Worm (Caenorhabditis elegans) whole organism, L4 larva: ENCODE data around the gene C17H11.1.
"Not testable (repeated sequence)": the region's sequence is repeated elsewhere in the genome, so short reads cannot be mapped to it uniquely, and the experiment has no call there.

ENCODE experiments used
- D1046.2 ChIP-seq: fragments of 200-800 bp; sonication (Bioruptor generic); IDR thresholded peaks from 2 replicates; pipeline ENCODE4 v1.3.6; 2022; ENCODE audit warnings: missing genetic modification characterization, missing compliant biosample characterization
- F10B5.3 ChIP-seq: sonication (generic microtip); optimal IDR thresholded peaks from 2 replicates; lab custom pipeline; 2016; ENCODE audit warnings: mild to moderate bottlenecking, missing genetic modification characterization, missing compliant biosample characterization
- F26F4.8 ChIP-seq: fragments of 200-800 bp; sonication (Bioruptor generic); conservative IDR thresholded peaks from 2 replicates; pipeline ENCODE4 v1.3.6; 2022; ENCODE audit warnings: missing genetic modification characterization, missing compliant biosample characterization
- F37D6.2 ChIP-seq: sonication (generic microtip); optimal IDR thresholded peaks from 2 replicates; lab custom pipeline; 2016; ENCODE audit warnings: mild to moderate bottlenecking, missing genetic modification characterization, missing compliant biosample characterization
- F49E8.2 ChIP-seq: sonication (generic microtip); optimal IDR thresholded peaks from 2 replicates; lab custom pipeline; 2016; ENCODE audit warnings: missing compliant biosample characterization, mild to moderate bottlenecking, missing genetic modification characterization, borderline replicate concordance
- T20F7.1 ChIP-seq: fragments of 200-800 bp; sonication (Bioruptor generic); optimal IDR thresholded peaks from 2 replicates; lab custom pipeline; 2018; ENCODE audit warnings: mild to moderate bottlenecking, missing genetic modification characterization, missing compliant biosample characterization
- T26A8.4 ChIP-seq: fragments of 200-800 bp; sonication (Bioruptor generic); IDR thresholded peaks from 2 replicates; pipeline ENCODE4 v1.3.6; 2022; ENCODE audit warnings: missing genetic modification characterization, missing compliant biosample characterization
- Y105C5A.15 ChIP-seq: fragments of 200-800 bp; sonication (Bioruptor generic); IDR thresholded peaks from 2 replicates; pipeline ENCODE4 v1.3.6; 2022; ENCODE audit warnings: missing genetic modification characterization, missing compliant biosample characterization
- aly-2 ChIP-seq: sonication (generic microtip); optimal IDR thresholded peaks from 2 replicates; lab custom pipeline; 2018; ENCODE audit warnings: missing biosample characterization, missing genetic modification characterization
- ama-1 ChIP-seq: fragments of 150-350 bp; optimal IDR thresholded peaks from 2 replicates; lab custom pipeline; 2014; ENCODE audit warnings: inconsistent platforms, mixed read lengths
- ctbp-1 ChIP-seq: fragments of 200-800 bp; sonication (Bioruptor generic); IDR thresholded peaks from 2 replicates; pipeline ENCODE4 v1.3.6; 2022; ENCODE audit warnings: missing genetic modification reagents, missing genetic modification characterization, missing compliant biosample characterization
- daf-16 ChIP-seq, 3 experiments: sonication (generic microtip); optimal IDR thresholded peaks; 2 replicates each; lab custom pipeline; 2016 to 2017; ENCODE audit warnings: missing genetic modification characterization in 3 of 3, missing genetic modification reagents in 3 of 3, mild to moderate bottlenecking in 2 of 3, missing compliant biosample characterization in 2 of 3, missing biosample characterization in 1 of 3, moderate library complexity in 1 of 3
- dmd-6 ChIP-seq: fragments of 200-800 bp; sonication (Bioruptor generic); IDR thresholded peaks from 2 replicates; pipeline ENCODE4 v1.3.6; 2022; ENCODE audit warnings: missing genetic modification reagents, missing genetic modification characterization, missing compliant biosample characterization
- dmd-8 ChIP-seq: fragments of 200-800 bp; sonication (Bioruptor generic); IDR thresholded peaks from 2 replicates; pipeline ENCODE4 v1.3.6; 2022; ENCODE audit warnings: missing genetic modification characterization, missing compliant biosample characterization
- dmd-9 ChIP-seq: fragments of 200-800 bp; sonication (Bioruptor generic); IDR thresholded peaks from 2 replicates; pipeline ENCODE4 v1.3.6; 2022; ENCODE audit warnings: missing genetic modification reagents, missing genetic modification characterization, missing compliant biosample characterization
- duxl-1 ChIP-seq: sonication (generic microtip); optimal IDR thresholded peaks from 2 replicates; lab custom pipeline; 2016; ENCODE audit warnings: mild to moderate bottlenecking, missing genetic modification characterization, moderate library complexity, missing compliant biosample characterization; ENCODE audit not compliant: poor library complexity
- dve-1 ChIP-seq: sonication (generic microtip); optimal IDR thresholded peaks from 2 replicates; lab custom pipeline; 2017; ENCODE audit warnings: antibody characterized with exemption, mild to moderate bottlenecking, missing genetic modification characterization, missing compliant biosample characterization; ENCODE audit not compliant: insufficient read depth
- egl-43 ChIP-seq: fragments of 200-800 bp; sonication (Bioruptor generic); IDR thresholded peaks from 2 replicates; pipeline ENCODE4 v1.3.6; 2022; ENCODE audit warnings: missing genetic modification reagents, missing genetic modification characterization, missing compliant biosample characterization
- fos-1 ChIP-seq: fragments of 150-350 bp; optimal IDR thresholded peaks from 2 replicates; lab custom pipeline; 2014; ENCODE audit warnings: missing biosample characterization, missing genetic modification characterization
- hlh-11 ChIP-seq: fragments of 200-800 bp; sonication (Bioruptor generic); optimal IDR thresholded peaks from 2 replicates; lab custom pipeline; 2018; ENCODE audit warnings: mild to moderate bottlenecking, missing genetic modification characterization, missing compliant biosample characterization
- hlh-30 ChIP-seq: sonication (generic microtip); optimal IDR thresholded peaks from 2 replicates; lab custom pipeline; 2017; ENCODE audit warnings: antibody characterized with exemption, mild to moderate bottlenecking, missing genetic modification characterization, missing compliant biosample characterization; ENCODE audit not compliant: insufficient read depth
- jun-1 ChIP-seq: fragments of 150-350 bp; optimal IDR thresholded peaks from 2 replicates; lab custom pipeline; 2014; ENCODE audit warnings: missing biosample characterization, missing genetic modification reagents, missing genetic modification characterization
- lim-7 ChIP-seq: fragments of 200-800 bp; sonication (Bioruptor generic); IDR thresholded peaks from 2 replicates; pipeline ENCODE4 v1.3.6; 2022; ENCODE audit warnings: missing genetic modification characterization, missing compliant biosample characterization
- lin-13 ChIP-seq: fragments of 150-350 bp; optimal IDR thresholded peaks from 2 replicates; lab custom pipeline; 2014; ENCODE audit warnings: missing biosample characterization, missing genetic modification reagents, missing genetic modification characterization
- lin-29 ChIP-seq: fragments of 200-800 bp; sonication (Bioruptor generic); IDR thresholded peaks from 2 replicates; pipeline ENCODE4 v1.3.6; 2022; ENCODE audit warnings: missing genetic modification reagents, missing genetic modification characterization, missing compliant biosample characterization
- lir-3 ChIP-seq: sonication (generic microtip); optimal IDR thresholded peaks from 2 replicates; lab custom pipeline; 2016; ENCODE audit warnings: mild to moderate bottlenecking, missing genetic modification characterization, missing compliant biosample characterization
- madf-5 ChIP-seq, 2 experiments: fragments of 200-800 bp; sonication (Bioruptor generic); IDR thresholded peaks; 2 replicates each; pipeline ENCODE4 v1.3.6; 2022; ENCODE audit warnings: missing compliant biosample characterization in 2 of 2, missing genetic modification characterization in 2 of 2
- madf-9 ChIP-seq: fragments of 200-800 bp; sonication (Bioruptor generic); conservative IDR thresholded peaks from 2 replicates; pipeline ENCODE4 v1.3.6; 2022; ENCODE audit warnings: missing genetic modification reagents, missing genetic modification characterization, missing compliant biosample characterization
- mes-2 ChIP-seq: sonication (generic microtip); optimal IDR thresholded peaks from 2 replicates; lab custom pipeline; 2016; ENCODE audit warnings: missing genotype, mild to moderate bottlenecking, missing genetic modification characterization, missing compliant biosample characterization; ENCODE audit not compliant: poor library complexity, severe bottlenecking
- nhr-11 ChIP-seq: fragments of 150-350 bp; optimal IDR thresholded peaks from 2 replicates; lab custom pipeline; 2014; ENCODE audit warnings: missing biosample characterization, missing genetic modification characterization
- nhr-28 ChIP-seq: fragments of 150-350 bp; optimal IDR thresholded peaks from 2 replicates; lab custom pipeline; 2014; ENCODE audit warnings: missing biosample characterization, missing genetic modification characterization
- pha-4 ChIP-seq, 2 experiments: fragments of 150-350 bp in 1 of 2; fragments of 200-800 bp in 1 of 2; sonication (Bioruptor generic) in 1 of 2; IDR thresholded peaks in 1 of 2; optimal IDR thresholded peaks in 1 of 2; 2 replicates each; pipeline versions ENCODE4 v1.3.6 to Lab custom; 2014 to 2022; ENCODE audit warnings: missing genetic modification characterization in 2 of 2, missing genetic modification reagents in 2 of 2, missing biosample characterization in 1 of 2, missing compliant biosample characterization in 1 of 2
- pqm-1 ChIP-seq: sonication (generic microtip); optimal IDR thresholded peaks from 2 replicates; lab custom pipeline; 2017; ENCODE audit warnings: missing biosample characterization, missing genetic modification characterization
- saeg-2 ChIP-seq: fragments of 200-800 bp; sonication (Bioruptor generic); IDR thresholded peaks from 2 replicates; pipeline ENCODE4 v1.3.6; 2022; ENCODE audit warnings: missing genetic modification reagents, missing genetic modification characterization, missing compliant biosample characterization
- sdz-12 ChIP-seq: fragments of 200-800 bp; sonication (Bioruptor generic); optimal IDR thresholded peaks from 2 replicates; lab custom pipeline; 2018; ENCODE audit warnings: mild to moderate bottlenecking, missing genetic modification characterization, missing compliant biosample characterization
- set-16 ChIP-seq: fragments of 200-800 bp; sonication (Bioruptor generic); IDR thresholded peaks from 2 replicates; pipeline ENCODE4 v1.3.6; 2022; ENCODE audit warnings: missing genetic modification reagents, missing genetic modification characterization, missing compliant biosample characterization
- unc-62 ChIP-seq, 3 experiments: fragments of 150-350 bp in 1 of 3; sonication (generic microtip); optimal IDR thresholded peaks in 2 of 3; peaks in 1 of 3; 1 replicate in 1 of 3; 2 replicates in 2 of 3; lab custom pipeline; 2014 to 2017; ENCODE audit warnings: missing biosample characterization in 3 of 3, missing genetic modification characterization in 3 of 3, missing genetic modification reagents in 3 of 3, missing genotype in 1 of 3
- zfp-3 ChIP-seq: fragments of 200-800 bp; sonication (Bioruptor generic); conservative IDR thresholded peaks from 2 replicates; pipeline ENCODE4 v1.3.6; 2022; ENCODE audit warnings: missing genetic modification reagents, missing genetic modification characterization, missing compliant biosample characterization

Gene C17H11.1

DNA sequence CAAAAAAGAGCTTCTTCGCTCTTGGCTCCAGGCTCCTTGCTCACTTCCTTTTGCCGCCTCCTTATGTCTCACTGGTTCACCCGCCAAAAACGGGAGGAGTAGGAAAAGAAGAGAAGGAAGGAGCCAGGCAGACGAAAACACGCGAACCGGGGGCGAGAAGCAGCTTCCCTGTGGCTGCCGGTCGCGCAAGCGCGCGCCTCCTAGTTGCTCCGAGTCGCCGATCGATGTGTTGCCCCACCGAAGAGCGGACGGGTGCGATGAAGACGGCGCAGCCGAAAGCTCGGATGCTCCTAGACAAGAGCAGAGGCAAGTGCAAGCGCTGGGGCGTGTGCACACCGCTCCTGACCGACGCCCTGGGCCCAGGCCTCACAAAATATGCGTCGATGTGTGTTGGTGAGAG, 10.2 kb upstream of the C17H11.1 start (continued):
- TF ChIP-seq F49E8.2 (no peak), lir-3 (tag; lab: Kevin White, UChicago) (peak; percentile 4), lin-29 (0 out of 2 replicates have a peak, but pooled peaks have one; percentile 22), ctbp-1 (peak; percentile 74)

DNA sequence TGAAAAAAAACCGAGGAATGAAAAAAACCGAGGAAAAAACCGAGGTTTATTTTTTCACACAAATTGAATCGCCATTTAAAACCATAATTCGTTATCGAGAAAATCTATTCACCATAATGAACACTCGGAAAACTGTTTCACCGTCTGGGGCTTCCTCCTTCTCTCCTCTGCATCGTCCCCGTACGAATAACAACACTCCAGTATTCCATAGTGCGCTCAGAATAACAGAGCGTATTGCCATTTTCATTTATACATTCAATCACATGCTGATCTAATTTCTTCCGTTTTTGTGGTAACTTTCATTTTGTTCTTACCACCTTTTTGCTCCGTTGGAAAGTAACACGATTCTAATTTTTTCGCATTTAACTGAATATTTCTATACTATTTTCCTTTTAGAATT, 4.2 kb upstream of the C17H11.1 start, which contains the start of gene C17H11.2:
C17H11.2 (plus strand) TSS at position 397 of the 400 bp plus-strand sequence.
- TF ChIP-seq ama-1 (lab: Kevin White, UChicago) (no peak), nhr-28 (tag; lab: Kevin White, UChicago) (peak; percentile 46), sdz-12 (no peak), duxl-1 (tag; lab: Kevin White, UChicago) (no peak), unc-62 (GFP tag; optimal IDR thresholded peaks at IDR 0.05 in 1 of 2; lab: Kevin White, UChicago) (peak in 1 of 2 experiments; percentile 94), unc-62 (tag; optimal IDR thresholded peaks at IDR 0.05; lab: Kevin White, UChicago) (no peak), T20F7.1 (GFP tag; lab: Kevin White, UChicago) (peak; percentile 72), T26A8.4 (no peak), dve-1 (tag; lab: Kevin White, UChicago) (peak; percentile 46), pqm-1 (tag; lab: Kevin White, UChicago) (peak; percentile 5), dmd-6 (GFP tag; lab: Robert Waterston, UW) (no peak), aly-2 (tag; lab: Kevin White, UChicago) (no peak), lin-13 (GFP tag; lab: Kevin White, UChicago) (no peak), nhr-11 (tag; lab: Kevin White, UChicago) (no peak), jun-1 (tag; lab: Kevin White, UChicago) (no peak), mes-2 (tag; lab: Kevin White, UChicago) (peak; percentile 48), F10B5.3 (tag; lab: Kevin White, UChicago) (no peak), daf-16 (GFP tag; optimal IDR thresholded peaks at IDR 0.05; lab: Kevin White, UChicago) (no peak), daf-16 (tag; optimal IDR thresholded peaks at IDR 0.05; lab: Kevin White, UChicago) (peak; percentile 63), fos-1 (no peak), madf-9 (GFP tag; lab: Robert Waterston, UW) (no peak), dmd-9 (GFP tag; lab: Robert Waterston, UW) (no peak), hlh-30 (tag; lab: Kevin White, UChicago) (peak; percentile 66), zfp-3 (GFP tag; lab: Robert Waterston, UW) (no peak), hlh-11 (tag; lab: Kevin White, UChicago) (peak; percentile 8), F37D6.2 (tag; lab: Kevin White, UChicago) (no peak), lin-29 (no peak)

DNA sequence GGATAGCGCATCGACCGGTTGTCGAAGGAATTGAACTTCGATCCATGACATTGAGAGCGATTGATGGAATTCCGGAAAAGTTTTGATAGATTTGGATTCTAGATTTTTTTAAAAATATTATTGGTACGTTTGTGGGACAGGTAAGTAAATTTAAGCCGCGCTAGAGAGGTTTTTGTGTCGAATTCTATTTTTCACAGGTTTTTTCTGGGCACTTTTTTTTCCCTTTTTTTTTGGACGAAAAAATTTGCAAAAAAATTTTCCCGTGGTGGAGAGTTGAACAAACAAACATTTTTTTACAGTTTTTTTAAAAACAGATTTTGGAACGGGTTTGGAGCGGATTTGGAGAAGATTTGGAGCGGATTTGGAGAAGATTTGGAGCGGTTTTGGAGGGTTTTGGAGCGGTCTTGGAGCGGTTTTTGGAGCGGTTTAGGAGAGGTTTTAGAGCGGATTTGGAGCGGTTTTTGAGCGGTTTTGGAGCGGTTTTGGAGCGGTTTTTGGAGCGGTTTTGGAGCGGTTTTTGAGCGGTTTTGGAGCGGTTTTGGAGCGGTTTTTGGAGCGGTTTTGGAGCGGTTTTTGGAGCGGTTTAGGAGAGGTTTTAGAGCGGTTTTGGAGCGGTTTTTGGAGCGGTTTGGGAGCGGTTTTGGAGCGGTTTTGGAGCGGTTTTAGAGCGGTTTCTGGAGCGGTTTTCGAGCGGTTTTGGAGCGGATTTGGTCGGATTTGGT, 8.0 kb downstream of the C17H11.1 start, which contains the start of gene C17H11.4:
C17H11.4 (minus strand) TSS at position 51 of the 722 bp plus-strand sequence.
- TF ChIP-seq dmd-8: peak; percentile 62; the same call in 1 of the 2 replicates
- TF ChIP-seq Y105C5A.15: peak; percentile 72; the same call in 1 of the 2 replicates
- peak; percentile 40; the same call in 1 of the 2 replicates for TF ChIP-seq pha-4 (GFP tag; IDR thresholded peaks at IDR 0.05; lab: Robert Waterston, UW)
- TF ChIP-seq pha-4 (tag; optimal IDR thresholded peaks at IDR 0.05; lab: Kevin White, UChicago): not testable (repeated sequence)
- TF ChIP-seq lim-7 (GFP tag; lab: Robert Waterston, UW): 0 out of 2 replicates have a peak, but pooled peaks have one; percentile 11
- 0 out of 4 replicates have a peak, but pooled peaks of 1 of the 2 experiments have one; percentile 16 for TF ChIP-seq madf-5 (GFP tag; IDR thresholded peaks at IDR 0.05; lab: Robert Waterston, UW)
- 0 out of 2 replicates have a peak, but pooled peaks have one; percentile 53 for TF ChIP-seq dmd-9 (GFP tag; lab: Robert Waterston, UW)
- peak; percentile 79 for TF ChIP-seq egl-43 (GFP tag; lab: Robert Waterston, UW)
- TF ChIP-seq set-16 (GFP tag; lab: Robert Waterston, UW): peak; percentile 96
- TF ChIP-seq D1046.2: 0 out of 2 replicates have a peak, but pooled peaks have one; percentile 55
- 0 out of 2 replicates have a peak, but pooled peaks have one; percentile 15 for TF ChIP-seq F26F4.8 (GFP tag; lab: Robert Waterston, UW)
- 0 out of 2 replicates have a peak, but pooled peaks have one; percentile 24 for TF ChIP-seq zfp-3 (GFP tag; lab: Robert Waterston, UW)
- 0 out of 2 replicates have a peak, but pooled peaks have one; percentile 17 for TF ChIP-seq saeg-2 (GFP tag; lab: Robert Waterston, UW)
